Fruit fly (Drosophila melanogaster): Measurements from ENCODE around the gene CG10177.

- no peak for TF ChIP-seq CG8478 (optimal IDR thresholded peaks at IDR 0.05)
- peak; percentile 64 to 80 for TF ChIP-seq CTCF (optimal IDR thresholded peaks at IDR 0.05)
Observed at dm6 chr3R:23538719-23539145, 17.3 kb upstream of the CG10177 start, which contains the start of gene Ugt303B2.

All from S2 (cell line).